Fruit fly (Drosophila melanogaster): Measurements from ENCODE around the gene RpS8.

DNA sequence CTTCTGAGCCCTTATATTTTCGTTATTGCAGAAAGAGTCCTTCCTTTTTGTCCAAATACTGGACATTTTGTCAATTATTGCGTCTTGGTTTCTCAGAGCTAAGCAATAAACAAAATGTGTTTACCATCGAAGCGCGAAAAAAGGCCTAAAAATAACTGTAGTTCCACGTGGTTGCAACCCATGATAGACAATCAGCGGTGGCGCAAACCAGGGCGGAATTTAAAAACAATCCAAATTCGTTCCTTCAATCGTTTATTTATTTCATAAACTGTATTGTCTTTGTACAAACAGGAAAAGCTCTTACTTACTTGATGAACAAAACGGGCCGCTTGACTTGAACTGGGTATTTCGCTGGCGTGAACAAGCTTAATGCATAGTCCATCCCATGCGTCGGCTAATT is 2.6 kb upstream of the RpS8 start, which contains the start of gene CG7824:
- TF ChIP-seq Dll (optimal IDR thresholded peaks at IDR 0.05), result no peak
- no peak for TF ChIP-seq psq (optimal IDR thresholded peaks at IDR 0.05)
- no peak for TF ChIP-seq pan (optimal IDR thresholded peaks at IDR 0.05)
- no peak for TF ChIP-seq usp (GFP tag; optimal IDR thresholded peaks at IDR 0.05)

Data from whole organism.